Worm (Caenorhabditis elegans) whole organism, L2 larva: ENCODE results near the gene mrps-5.

ENCODE experiments used
- C34F6.9 ChIP-seq: fragments of 150-350 bp; optimal IDR thresholded peaks from 2 replicates; lab custom pipeline; 2014; ENCODE audit warnings: missing biosample characterization, missing genetic modification characterization
- F13H6.1 ChIP-seq: sonication (generic microtip); optimal IDR thresholded peaks from 2 replicates; lab custom pipeline; 2016; ENCODE audit warnings: missing genetic modification characterization, missing compliant biosample characterization
- ZK546.5 ChIP-seq: sonication (generic microtip); optimal IDR thresholded peaks from 2 replicates; lab custom pipeline; 2017; ENCODE audit warnings: missing biosample characterization, missing genetic modification characterization
- alr-1 ChIP-seq: fragments of 150-350 bp; optimal IDR thresholded peaks from 2 replicates; lab custom pipeline; 2014; ENCODE audit warnings: missing biosample characterization, missing genetic modification characterization
- aly-2 ChIP-seq: fragments of 150-350 bp; optimal IDR thresholded peaks from 2 replicates; lab custom pipeline; 2014; ENCODE audit warnings: missing biosample characterization, missing genetic modification characterization
- ama-1 ChIP-seq: fragments of 150-350 bp; optimal IDR thresholded peaks from 2 replicates; lab custom pipeline; 2018; ENCODE audit warnings: inconsistent platforms
- ceh-82 ChIP-seq: fragments of 150-350 bp; optimal IDR thresholded peaks from 2 replicates; lab custom pipeline; 2014; ENCODE audit warnings: missing biosample characterization, missing genetic modification characterization
- crh-2 ChIP-seq: sonication (generic microtip); optimal IDR thresholded peaks from 2 replicates; lab custom pipeline; 2017; ENCODE audit warnings: missing biosample characterization, missing genetic modification characterization
- dmd-4 ChIP-seq: sonication (generic microtip); optimal IDR thresholded peaks from 2 replicates; lab custom pipeline; 2017; ENCODE audit warnings: missing biosample characterization, missing genetic modification characterization
- elt-1 ChIP-seq: fragments of 150-350 bp; optimal IDR thresholded peaks from 2 replicates; lab custom pipeline; 2014; ENCODE audit warnings: missing biosample characterization, missing genetic modification characterization
- elt-3 ChIP-seq: sonication (generic microtip); optimal IDR thresholded peaks from 2 replicates; lab custom pipeline; 2017; ENCODE audit warnings: missing biosample characterization, missing genetic modification characterization
- gmeb-1 ChIP-seq: fragments of 150-350 bp; optimal IDR thresholded peaks from 2 replicates; lab custom pipeline; 2014; ENCODE audit warnings: missing biosample characterization, missing genetic modification characterization
- lin-11 ChIP-seq: fragments of 150-350 bp; sonication (generic microtip); optimal IDR thresholded peaks from 2 replicates; lab custom pipeline; 2014; ENCODE audit warnings: missing biosample characterization, missing genetic modification characterization, inconsistent platforms, mixed read lengths
- lin-39 ChIP-seq: fragments of 150-350 bp; optimal IDR thresholded peaks from 2 replicates; lab custom pipeline; 2014; ENCODE audit warnings: missing biosample characterization, missing genetic modification reagents, missing genetic modification characterization
- lsy-2 ChIP-seq, 2 experiments: fragments of 150-350 bp in 1 of 2; sonication (generic microtip) in 1 of 2; optimal IDR thresholded peaks; 2 replicates each; lab custom pipeline; 2014 to 2017; ENCODE audit warnings: missing biosample characterization in 2 of 2, missing genetic modification characterization in 2 of 2
- mab-5 ChIP-seq: fragments of 150-350 bp; optimal IDR thresholded peaks from 2 replicates; lab custom pipeline; 2014; ENCODE audit warnings: missing biosample characterization, missing genetic modification characterization
- mbf-1 ChIP-seq: sonication (generic microtip); optimal IDR thresholded peaks from 2 replicates; lab custom pipeline; 2017; ENCODE audit warnings: missing biosample characterization, missing genetic modification characterization
- nhr-10 ChIP-seq: sonication (generic microtip); optimal IDR thresholded peaks from 2 replicates; lab custom pipeline; 2017; ENCODE audit warnings: missing biosample characterization, missing genetic modification characterization
- nhr-11 ChIP-seq: fragments of 150-350 bp; optimal IDR thresholded peaks from 2 replicates; lab custom pipeline; 2014; ENCODE audit warnings: missing biosample characterization, missing genetic modification characterization
- nhr-12 ChIP-seq: fragments of 150-350 bp; optimal IDR thresholded peaks from 2 replicates; lab custom pipeline; 2014; ENCODE audit warnings: missing biosample characterization, missing genetic modification characterization
- nhr-129 ChIP-seq: fragments of 150-350 bp; optimal IDR thresholded peaks from 2 replicates; lab custom pipeline; 2014; ENCODE audit warnings: missing biosample characterization, missing genetic modification characterization
- nhr-21 ChIP-seq: fragments of 150-350 bp; optimal IDR thresholded peaks from 2 replicates; lab custom pipeline; 2014; ENCODE audit warnings: missing biosample characterization, missing genetic modification characterization
- nhr-23 ChIP-seq: fragments of 150-350 bp; optimal IDR thresholded peaks from 2 replicates; lab custom pipeline; 2014; ENCODE audit warnings: missing biosample characterization, missing genetic modification reagents, missing genetic modification characterization
- nhr-237 ChIP-seq: fragments of 150-350 bp; optimal IDR thresholded peaks from 2 replicates; lab custom pipeline; 2014; ENCODE audit warnings: missing biosample characterization, missing genetic modification characterization
- nhr-25 ChIP-seq: fragments of 150-350 bp; sonication (generic microtip); optimal IDR thresholded peaks from 3 replicates; lab custom pipeline; 2014; ENCODE audit warnings: missing biosample characterization, missing genetic modification characterization
- nhr-6 ChIP-seq: fragments of 150-350 bp; optimal IDR thresholded peaks from 2 replicates; lab custom pipeline; 2014; ENCODE audit warnings: missing biosample characterization, missing genetic modification characterization
- nhr-77 ChIP-seq: fragments of 150-350 bp; optimal IDR thresholded peaks from 2 replicates; lab custom pipeline; 2014; ENCODE audit warnings: missing biosample characterization, missing genetic modification characterization
- peb-1 ChIP-seq: fragments of 150-350 bp; optimal IDR thresholded peaks from 2 replicates; lab custom pipeline; 2014; ENCODE audit warnings: missing biosample characterization, missing genetic modification characterization
- sem-4 ChIP-seq: fragments of 150-350 bp; optimal IDR thresholded peaks from 2 replicates; lab custom pipeline; 2014; ENCODE audit warnings: missing biosample characterization, missing genetic modification reagents, missing genetic modification characterization
- skn-1 ChIP-seq: sonication (generic microtip); optimal IDR thresholded peaks from 2 replicates; lab custom pipeline; 2017; ENCODE audit warnings: missing biosample characterization, missing genetic modification characterization
- sma-3 ChIP-seq: sonication (generic microtip); optimal IDR thresholded peaks from 2 replicates; lab custom pipeline; 2016; ENCODE audit warnings: missing genetic modification reagents, missing genetic modification characterization, missing compliant biosample characterization
- sma-9 ChIP-seq, 2 experiments: fragments of 150-350 bp in 1 of 2; sonication (generic microtip) in 1 of 2; optimal IDR thresholded peaks; 2 replicates each; lab custom pipeline; 2014 to 2016; ENCODE audit warnings: missing genetic modification characterization in 2 of 2, mild to moderate bottlenecking in 1 of 2, missing biosample characterization in 1 of 2, missing compliant biosample characterization in 1 of 2, missing genetic modification reagents in 1 of 2, moderate library complexity in 1 of 2
- unc-55 ChIP-seq: fragments of 150-350 bp; sonication (generic microtip); optimal IDR thresholded peaks from 3 replicates; lab custom pipeline; 2014; ENCODE audit warnings: missing biosample characterization, missing genetic modification reagents, missing genetic modification characterization
- unc-62 ChIP-seq: fragments of 150-350 bp; optimal IDR thresholded peaks from 2 replicates; lab custom pipeline; 2014; ENCODE audit warnings: missing biosample characterization, missing genetic modification reagents, missing genetic modification characterization
- zag-1 ChIP-seq: fragments of 150-350 bp; optimal IDR thresholded peaks from 2 replicates; lab custom pipeline; 2014; ENCODE audit warnings: missing biosample characterization, missing genetic modification characterization
- ztf-11 ChIP-seq: sonication (generic microtip); optimal IDR thresholded peaks from 2 replicates; lab custom pipeline; 2017; ENCODE audit warnings: missing biosample characterization, missing genetic modification characterization
- ztf-4 ChIP-seq: fragments of 150-350 bp; optimal IDR thresholded peaks from 2 replicates; lab custom pipeline; 2014; ENCODE audit warnings: missing biosample characterization, missing genetic modification characterization

The mrps-5 gene

DNA sequence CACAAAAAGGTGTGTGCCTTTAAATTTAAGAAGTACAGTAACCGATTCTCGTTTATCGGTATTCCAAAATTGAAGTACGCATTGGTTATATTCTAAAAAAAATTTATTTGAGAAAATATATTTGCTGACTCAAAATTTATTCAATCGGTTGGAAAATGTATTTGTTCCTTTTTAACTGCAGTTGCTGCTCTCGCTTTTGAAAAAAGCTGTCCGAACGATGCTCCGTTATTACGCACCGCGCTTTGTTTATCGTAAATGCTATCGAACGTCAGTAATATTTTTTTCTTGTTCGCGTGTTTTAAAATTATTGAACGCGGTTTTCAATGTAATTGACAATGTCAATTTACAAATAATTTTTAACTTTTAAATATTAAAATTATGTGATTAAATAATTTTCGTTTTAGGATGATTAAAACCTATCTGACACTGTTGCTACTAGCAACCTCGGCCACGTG, 2.9 kb upstream of the mrps-5 start, which contains the start of gene sel-1:
Gene sel-1, plus strand, starts transcription at position 405 of the 455 bp plus-strand sequence.
- peak; percentile 31 for TF ChIP-seq unc-55 (GFP tag; lab: Kevin White, UChicago)
- peak; percentile 1 to 19 for TF ChIP-seq lsy-2 (tag; optimal IDR thresholded peaks at IDR 0.05; lab: Kevin White, UChicago)
- no peak for TF ChIP-seq nhr-77 (tag; lab: Kevin White, UChicago)
- TF ChIP-seq ceh-82 = no peak
- no peak for TF ChIP-seq gmeb-1 (tag; lab: Kevin White, UChicago)
- no peak for TF ChIP-seq nhr-6 (tag; lab: Kevin White, UChicago)
- no peak for TF ChIP-seq F13H6.1 (tag; lab: Kevin White, UChicago)
- TF ChIP-seq C34F6.9 (tag; lab: Kevin White, UChicago) = peak; percentile 48
- TF ChIP-seq nhr-23 (tag; lab: Kevin White, UChicago) = no peak
- TF ChIP-seq nhr-25 = no peak

DNA sequence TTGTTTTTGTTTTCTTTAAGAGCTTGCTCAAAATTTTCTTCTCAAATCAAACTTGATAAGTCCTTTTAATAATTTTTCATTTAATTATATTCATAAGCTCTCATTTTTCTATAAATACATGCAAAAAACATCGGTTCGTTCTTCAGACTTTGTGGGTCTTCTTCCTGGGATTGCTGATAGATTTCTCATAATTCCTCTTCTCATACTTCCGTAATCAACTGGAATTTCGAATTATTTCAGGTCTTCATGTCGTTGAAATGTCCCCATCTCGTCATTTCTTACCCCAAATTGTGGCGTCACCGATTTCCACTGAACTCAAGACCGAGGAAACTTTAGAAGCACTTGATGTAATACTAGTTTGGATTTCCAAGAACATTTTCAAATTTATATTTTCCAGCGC, 1.6 kb downstream of the mrps-5 start:
- TF ChIP-seq unc-55 (GFP tag; lab: Kevin White, UChicago) = no peak
- peak; percentile 9 for TF ChIP-seq sma-9 (GFP tag; optimal IDR thresholded peaks at IDR 0.05; lab: Kevin White, UChicago)
- TF ChIP-seq sma-9 (tag; optimal IDR thresholded peaks at IDR 0.05; lab: Kevin White, UChicago) = no peak
- TF ChIP-seq nhr-10 (tag; lab: Kevin White, UChicago) = no peak
- TF ChIP-seq alr-1 (tag; lab: Kevin White, UChicago) = no peak

DNA sequence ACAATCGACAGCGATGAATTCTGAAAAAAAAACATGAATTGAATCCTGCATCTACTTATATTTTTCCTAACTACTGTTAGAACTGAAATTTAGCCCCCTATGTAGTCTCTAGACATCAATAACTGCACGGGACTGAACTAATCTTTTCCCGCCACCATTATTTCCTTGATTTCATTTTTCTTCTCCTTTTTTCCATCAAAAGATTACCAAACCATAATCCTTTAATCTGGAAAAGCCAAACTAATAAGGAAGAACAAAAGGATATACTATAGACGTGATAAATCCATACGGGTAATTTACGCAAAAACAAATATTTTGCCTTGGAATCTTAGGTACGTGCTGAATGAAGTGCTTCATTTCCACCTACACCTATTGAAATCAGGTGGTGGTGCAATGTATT, 4.0 kb downstream of the mrps-5 start:
- TF ChIP-seq peb-1 (tag; lab: Kevin White, UChicago) (no peak), aly-2 (tag; lab: Kevin White, UChicago) (no peak), ztf-4 (no peak), mbf-1 (tag; lab: Kevin White, UChicago) (no peak), unc-55 (GFP tag; lab: Kevin White, UChicago) (no peak), lin-39 (tag; lab: Kevin White, UChicago) (no peak), nhr-10 (tag; lab: Kevin White, UChicago) (no peak), mab-5 (no peak), crh-2 (no peak), nhr-21 (tag; lab: Kevin White, UChicago) (no peak), dmd-4 (no peak), ama-1 (lab: Kevin White, UChicago) (no peak), elt-3 (tag; lab: Kevin White, UChicago) (no peak), alr-1 (tag; lab: Kevin White, UChicago) (no peak), ztf-11 (no peak), nhr-25 (no peak), unc-62 (GFP tag; lab: Kevin White, UChicago) (no peak), lin-11 (no peak), sma-9 (GFP tag; optimal IDR thresholded peaks at IDR 0.05; lab: Kevin White, UChicago) (no peak), sma-9 (tag; optimal IDR thresholded peaks at IDR 0.05; lab: Kevin White, UChicago) (no peak)

DNA sequence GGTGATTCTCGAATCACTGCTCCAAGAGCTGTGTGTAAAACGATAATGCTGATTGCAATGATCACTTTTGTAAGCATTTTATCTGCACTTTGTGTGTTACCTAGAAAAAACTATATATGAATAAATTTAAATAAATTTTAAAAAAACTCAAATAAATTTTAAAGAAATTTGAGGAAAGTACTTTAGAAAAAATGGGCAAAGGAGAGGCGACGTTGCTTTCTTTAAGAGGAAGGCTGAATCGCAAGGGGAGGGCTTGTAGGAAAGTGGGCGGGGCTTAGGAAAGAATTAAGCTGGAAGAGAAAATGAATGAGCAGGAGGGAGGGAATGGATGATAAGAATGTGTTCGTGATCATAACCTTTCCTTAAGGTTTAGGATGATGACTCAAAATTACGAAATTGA, 4.6 kb downstream of the mrps-5 start, which contains the start of gene E02A10.4:
Gene E02A10.4, minus strand, starts transcription at position 101 of the 400 bp plus-strand sequence.
- TF ChIP-seq mbf-1 (tag; lab: Kevin White, UChicago) (no peak), skn-1 (no peak), lin-11 (no peak), nhr-12 (tag; lab: Kevin White, UChicago) (no peak), aly-2 (tag; lab: Kevin White, UChicago) (no peak), nhr-129 (tag; lab: Kevin White, UChicago) (no peak), zag-1 (no peak), nhr-237 (tag; lab: Kevin White, UChicago) (no peak), lsy-2 (tag; optimal IDR thresholded peaks at IDR 0.05; lab: Kevin White, UChicago) (no peak), alr-1 (tag; lab: Kevin White, UChicago) (no peak), nhr-23 (tag; lab: Kevin White, UChicago) (no peak)

DNA sequence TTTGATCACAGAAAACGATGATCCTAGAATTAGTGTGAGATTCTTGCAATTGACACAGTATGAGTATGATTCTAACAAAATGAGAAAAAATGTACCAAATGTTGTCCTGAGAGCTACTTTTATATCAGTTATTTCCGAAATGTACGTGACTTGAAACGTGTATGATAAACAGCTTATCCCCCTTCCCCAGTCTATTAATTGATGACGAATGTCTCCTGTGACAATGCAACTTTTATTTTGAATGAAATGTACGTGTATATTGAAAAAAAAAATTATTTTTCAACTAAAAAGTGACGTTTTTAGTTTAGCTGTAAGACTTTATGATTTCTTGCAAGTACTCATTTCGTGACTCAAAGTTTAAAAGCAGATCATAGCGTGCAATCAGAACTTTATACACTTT, 7.0 kb downstream of the mrps-5 start:
- no peak for TF ChIP-seq sma-3 (GFP tag; lab: Kevin White, UChicago)
- no peak for TF ChIP-seq zag-1
- TF ChIP-seq nhr-23 (tag; lab: Kevin White, UChicago) = no peak
- no peak for TF ChIP-seq nhr-11
- TF ChIP-seq C34F6.9 (tag; lab: Kevin White, UChicago) = no peak
- TF ChIP-seq sem-4 (tag; lab: Kevin White, UChicago) = no peak
- TF ChIP-seq nhr-10 (tag; lab: Kevin White, UChicago) = no peak
- TF ChIP-seq lsy-2 (tag; optimal IDR thresholded peaks at IDR 0.05; lab: Kevin White, UChicago) = no peak
- no peak for TF ChIP-seq mab-5
- no peak for TF ChIP-seq elt-1
- TF ChIP-seq ZK546.5 (tag; lab: Kevin White, UChicago) = no peak
- no peak for TF ChIP-seq lin-39 (tag; lab: Kevin White, UChicago)
- TF ChIP-seq crh-2 = no peak
- TF ChIP-seq ztf-11 = no peak
